Worm (Caenorhabditis elegans) whole organism, L4 larva: ENCODE results near the gene C27A2.8.
A peak's percentile ranks its signal among the peaks of the same experiment; 100 is the strongest.

Source experiments
- F37D6.2 ChIP-seq: sonication (generic microtip); optimal IDR thresholded peaks from 2 replicates; lab custom pipeline; 2016; ENCODE audit warnings: mild to moderate bottlenecking, missing genetic modification characterization, missing compliant biosample characterization
- ZK546.5 ChIP-seq, 2 experiments: sonication (generic microtip); optimal IDR thresholded peaks; 2 replicates each; lab custom pipeline; 2017; ENCODE audit warnings: missing biosample characterization in 2 of 2, missing genetic modification characterization in 2 of 2
- ama-1 ChIP-seq: fragments of 150-350 bp; optimal IDR thresholded peaks from 2 replicates; lab custom pipeline; 2014; ENCODE audit warnings: inconsistent platforms, mixed read lengths
- arid-1 ChIP-seq: fragments of 200-800 bp; sonication (Bioruptor generic); conservative IDR thresholded peaks from 2 replicates; pipeline ENCODE4 v1.3.6; 2022; ENCODE audit warnings: missing genetic modification reagents, missing genetic modification characterization, missing compliant biosample characterization
- ceh-28 ChIP-seq: fragments of 150-350 bp; optimal IDR thresholded peaks from 2 replicates; lab custom pipeline; 2014; ENCODE audit warnings: missing biosample characterization, missing genetic modification reagents, missing genetic modification characterization
- ceh-32 ChIP-seq: sonication (generic microtip); optimal IDR thresholded peaks from 2 replicates; lab custom pipeline; 2016; ENCODE audit warnings: mild to moderate bottlenecking, missing genetic modification characterization, missing compliant biosample characterization; ENCODE audit not compliant: poor library complexity
- ceh-44 ChIP-seq: fragments of 200-800 bp; sonication (Bioruptor generic); IDR thresholded peaks from 2 replicates; pipeline ENCODE4 v1.3.6; 2022; ENCODE audit warnings: missing genetic modification reagents, missing genetic modification characterization, missing compliant biosample characterization
- ceh-82 ChIP-seq: sonication (generic microtip); optimal IDR thresholded peaks from 2 replicates; lab custom pipeline; 2017; ENCODE audit warnings: missing biosample characterization, missing genetic modification characterization
- cey-2 ChIP-seq: sonication (generic microtip); optimal IDR thresholded peaks from 3 replicates; lab custom pipeline; 2017; ENCODE audit warnings: missing genetic modification characterization, mild to moderate bottlenecking, missing compliant biosample characterization, antibody characterized with exemption, borderline replicate concordance; ENCODE audit not compliant: insufficient read depth
- ctbp-1 ChIP-seq: fragments of 200-800 bp; sonication (Bioruptor generic); IDR thresholded peaks from 2 replicates; pipeline ENCODE4 v1.3.6; 2022; ENCODE audit warnings: missing genetic modification reagents, missing genetic modification characterization, missing compliant biosample characterization
- daf-12 ChIP-seq: fragments of 150-350 bp; optimal IDR thresholded peaks from 2 replicates; lab custom pipeline; 2014; ENCODE audit warnings: missing biosample characterization, missing genetic modification reagents, missing genetic modification characterization
- daf-19 ChIP-seq: fragments of 200-800 bp; sonication (Bioruptor generic); conservative IDR thresholded peaks from 2 replicates; pipeline ENCODE4 v1.3.6; 2022; ENCODE audit warnings: missing genetic modification characterization, missing compliant biosample characterization
- daf-8 ChIP-seq: fragments of 200-800 bp; sonication (Bioruptor generic); IDR thresholded peaks from 2 replicates; pipeline ENCODE4 v1.3.6; 2022; ENCODE audit warnings: missing genetic modification characterization, missing compliant biosample characterization
- dmd-8 ChIP-seq: fragments of 200-800 bp; sonication (Bioruptor generic); IDR thresholded peaks from 2 replicates; pipeline ENCODE4 v1.3.6; 2022; ENCODE audit warnings: missing genetic modification characterization, missing compliant biosample characterization
- dmd-9 ChIP-seq: fragments of 200-800 bp; sonication (Bioruptor generic); IDR thresholded peaks from 2 replicates; pipeline ENCODE4 v1.3.6; 2022; ENCODE audit warnings: missing genetic modification reagents, missing genetic modification characterization, missing compliant biosample characterization
- dpl-1 ChIP-seq: fragments of 150-350 bp; optimal IDR thresholded peaks from 2 replicates; lab custom pipeline; 2014; ENCODE audit warnings: missing biosample characterization, missing genetic modification reagents, missing genetic modification characterization
- duxl-1 ChIP-seq: sonication (generic microtip); optimal IDR thresholded peaks from 2 replicates; lab custom pipeline; 2016; ENCODE audit warnings: mild to moderate bottlenecking, missing genetic modification characterization, moderate library complexity, missing compliant biosample characterization; ENCODE audit not compliant: poor library complexity
- fkh-10 ChIP-seq: fragments of 150-350 bp; optimal IDR thresholded peaks from 2 replicates; lab custom pipeline; 2014; ENCODE audit warnings: missing biosample characterization, missing genetic modification reagents, missing genetic modification characterization
- gei-8 ChIP-seq: fragments of 200-800 bp; sonication (Bioruptor generic); optimal IDR thresholded peaks from 2 replicates; lab custom pipeline; 2018; ENCODE audit warnings: mild to moderate bottlenecking, missing genetic modification characterization, missing compliant biosample characterization
- hlh-30 ChIP-seq: sonication (generic microtip); optimal IDR thresholded peaks from 2 replicates; lab custom pipeline; 2017; ENCODE audit warnings: antibody characterized with exemption, mild to moderate bottlenecking, missing genetic modification characterization, missing compliant biosample characterization; ENCODE audit not compliant: insufficient read depth
- hmg-1.1 ChIP-seq: fragments of 200-800 bp; sonication (Bioruptor generic); IDR thresholded peaks from 2 replicates; pipeline ENCODE4 v1.3.6; 2022; ENCODE audit warnings: missing genetic modification reagents, missing genetic modification characterization, missing compliant biosample characterization
- jun-1 ChIP-seq: fragments of 150-350 bp; optimal IDR thresholded peaks from 2 replicates; lab custom pipeline; 2014; ENCODE audit warnings: missing biosample characterization, missing genetic modification reagents, missing genetic modification characterization
- lim-7 ChIP-seq: fragments of 200-800 bp; sonication (Bioruptor generic); IDR thresholded peaks from 2 replicates; pipeline ENCODE4 v1.3.6; 2022; ENCODE audit warnings: missing genetic modification characterization, missing compliant biosample characterization
- lin-1 ChIP-seq: fragments of 200-800 bp; sonication (Bioruptor generic); IDR thresholded peaks from 2 replicates; pipeline ENCODE4 v1.3.6; 2022; ENCODE audit warnings: missing genetic modification reagents, missing genetic modification characterization, missing compliant biosample characterization
- lin-39 ChIP-seq: fragments of 150-350 bp; optimal IDR thresholded peaks from 2 replicates; lab custom pipeline; 2014; ENCODE audit warnings: missing biosample characterization, missing genetic modification reagents, missing genetic modification characterization
- madf-5 ChIP-seq, 2 experiments: fragments of 200-800 bp; sonication (Bioruptor generic); IDR thresholded peaks; 2 replicates each; pipeline ENCODE4 v1.3.6; 2022; ENCODE audit warnings: missing compliant biosample characterization in 2 of 2, missing genetic modification characterization in 2 of 2
- madf-9 ChIP-seq: fragments of 200-800 bp; sonication (Bioruptor generic); conservative IDR thresholded peaks from 2 replicates; pipeline ENCODE4 v1.3.6; 2022; ENCODE audit warnings: missing genetic modification reagents, missing genetic modification characterization, missing compliant biosample characterization
- mdl-1 ChIP-seq, 2 experiments: fragments of 150-350 bp in 1 of 2; sonication (generic microtip) in 1 of 2; optimal IDR thresholded peaks; 2 replicates each; lab custom pipeline; 2014 to 2017; ENCODE audit warnings: missing biosample characterization in 2 of 2, missing genetic modification characterization in 2 of 2
- mdt-29 ChIP-seq: fragments of 200-800 bp; sonication (Bioruptor generic); IDR thresholded peaks from 2 replicates; pipeline ENCODE4 v1.3.6; 2022; ENCODE audit warnings: missing genetic modification reagents, missing genetic modification characterization, missing compliant biosample characterization
- mxl-3 ChIP-seq: fragments of 200-800 bp; sonication (Bioruptor generic); optimal IDR thresholded peaks from 2 replicates; lab custom pipeline; 2018; ENCODE audit warnings: mild to moderate bottlenecking, missing genetic modification characterization, missing compliant biosample characterization
- nhr-10 ChIP-seq: fragments of 150-350 bp; optimal IDR thresholded peaks from 2 replicates; lab custom pipeline; 2014; ENCODE audit warnings: missing biosample characterization, missing genetic modification characterization
- nhr-102 ChIP-seq: sonication (generic microtip); optimal IDR thresholded peaks from 2 replicates; lab custom pipeline; 2016; ENCODE audit warnings: mild to moderate bottlenecking, missing genetic modification characterization, moderate library complexity, missing compliant biosample characterization
- nhr-11 ChIP-seq: fragments of 150-350 bp; optimal IDR thresholded peaks from 2 replicates; lab custom pipeline; 2014; ENCODE audit warnings: missing biosample characterization, missing genetic modification characterization
- nhr-6 ChIP-seq: fragments of 150-350 bp; optimal IDR thresholded peaks from 2 replicates; lab custom pipeline; 2014; ENCODE audit warnings: missing biosample characterization, missing genetic modification characterization
- nhr-76 ChIP-seq: fragments of 150-350 bp; optimal IDR thresholded peaks from 2 replicates; lab custom pipeline; 2014; ENCODE audit warnings: missing biosample characterization, missing genetic modification characterization
- nhr-77 ChIP-seq: fragments of 150-350 bp; optimal IDR thresholded peaks from 2 replicates; lab custom pipeline; 2014; ENCODE audit warnings: missing biosample characterization, missing genetic modification characterization
- pha-4 ChIP-seq, 2 experiments: fragments of 150-350 bp in 1 of 2; fragments of 200-800 bp in 1 of 2; sonication (Bioruptor generic) in 1 of 2; IDR thresholded peaks in 1 of 2; optimal IDR thresholded peaks in 1 of 2; 2 replicates each; pipeline versions ENCODE4 v1.3.6 to Lab custom; 2014 to 2022; ENCODE audit warnings: missing genetic modification characterization in 2 of 2, missing genetic modification reagents in 2 of 2, missing biosample characterization in 1 of 2, missing compliant biosample characterization in 1 of 2
- rbr-2 ChIP-seq: sonication (generic microtip); optimal IDR thresholded peaks from 2 replicates; lab custom pipeline; 2016; ENCODE audit warnings: missing genotype, missing genetic modification characterization, missing compliant biosample characterization
- saeg-2 ChIP-seq: fragments of 200-800 bp; sonication (Bioruptor generic); IDR thresholded peaks from 2 replicates; pipeline ENCODE4 v1.3.6; 2022; ENCODE audit warnings: missing genetic modification reagents, missing genetic modification characterization, missing compliant biosample characterization
- sdz-12 ChIP-seq: fragments of 200-800 bp; sonication (Bioruptor generic); optimal IDR thresholded peaks from 2 replicates; lab custom pipeline; 2018; ENCODE audit warnings: mild to moderate bottlenecking, missing genetic modification characterization, missing compliant biosample characterization
- set-16 ChIP-seq: fragments of 200-800 bp; sonication (Bioruptor generic); IDR thresholded peaks from 2 replicates; pipeline ENCODE4 v1.3.6; 2022; ENCODE audit warnings: missing genetic modification reagents, missing genetic modification characterization, missing compliant biosample characterization
- skn-1 ChIP-seq: fragments of 150-350 bp; optimal IDR thresholded peaks from 2 replicates; lab custom pipeline; 2014; ENCODE audit warnings: missing biosample characterization, missing genetic modification characterization
- snpc-1.2 ChIP-seq: fragments of 200-800 bp; sonication (Bioruptor generic); IDR thresholded peaks from 2 replicates; pipeline ENCODE4 v1.3.6; 2022; ENCODE audit warnings: missing genetic modification reagents, missing genetic modification characterization, missing compliant biosample characterization
- spr-1 ChIP-seq: sonication (generic microtip); optimal IDR thresholded peaks from 2 replicates; lab custom pipeline; 2016; ENCODE audit warnings: mild to moderate bottlenecking, missing genetic modification characterization, missing compliant biosample characterization
- unc-130 ChIP-seq: sonication (generic microtip); optimal IDR thresholded peaks from 2 replicates; lab custom pipeline; 2016; ENCODE audit warnings: missing genetic modification reagents, missing genetic modification characterization, missing compliant biosample characterization
- unc-62 ChIP-seq, 3 experiments: fragments of 150-350 bp in 1 of 3; sonication (generic microtip); optimal IDR thresholded peaks in 2 of 3; peaks in 1 of 3; 1 replicate in 1 of 3; 2 replicates in 2 of 3; lab custom pipeline; 2014 to 2017; ENCODE audit warnings: missing biosample characterization in 3 of 3, missing genetic modification characterization in 3 of 3, missing genetic modification reagents in 3 of 3, missing genotype in 1 of 3
- zfp-2 ChIP-seq: sonication (generic microtip); optimal IDR thresholded peaks from 2 replicates; lab custom pipeline; 2016; ENCODE audit warnings: mild to moderate bottlenecking, missing genetic modification characterization, missing compliant biosample characterization
- zfp-3 ChIP-seq: fragments of 200-800 bp; sonication (Bioruptor generic); conservative IDR thresholded peaks from 2 replicates; pipeline ENCODE4 v1.3.6; 2022; ENCODE audit warnings: missing genetic modification reagents, missing genetic modification characterization, missing compliant biosample characterization
- ztf-11 ChIP-seq: fragments of 150-350 bp; optimal IDR thresholded peaks from 2 replicates; lab custom pipeline; 2014; ENCODE audit warnings: missing biosample characterization, missing genetic modification characterization

C27A2.8 gene

DNA sequence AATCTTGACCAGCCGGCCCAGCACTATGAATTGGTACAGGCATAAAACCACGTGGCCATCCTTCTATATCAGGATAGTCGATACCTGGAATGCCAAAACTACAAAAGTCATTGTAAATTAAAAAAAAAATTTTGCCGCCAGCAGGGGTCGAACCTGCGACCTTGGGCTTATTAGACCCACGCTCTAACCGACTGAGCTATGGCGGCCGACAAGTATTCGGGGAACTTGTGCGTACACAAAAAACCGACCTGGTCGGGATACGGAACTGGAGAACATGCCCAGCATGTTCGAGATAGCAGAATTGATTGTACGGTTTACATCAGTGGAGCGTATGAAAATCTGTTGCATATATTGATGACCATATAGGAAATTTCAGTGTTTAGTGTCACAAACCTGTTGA, 10.5 kb downstream of the C27A2.8 start (continued):
- TF ChIP-seq pha-4 (GFP tag; IDR thresholded peaks at IDR 0.05; lab: Robert Waterston, UW) (peak; percentile 74; the same call in 1 of the 2 replicates), pha-4 (tag; optimal IDR thresholded peaks at IDR 0.05; lab: Kevin White, UChicago) (no peak), hmg-1.1 (GFP tag; lab: Robert Waterston, UW) (peak; percentile 75), spr-1 (tag; lab: Kevin White, UChicago) (peak; percentile 50), dmd-8 (0 out of 2 replicates have a peak, but pooled peaks have one; percentile 60), lim-7 (peak; percentile 80), ceh-28 (tag; lab: Kevin White, UChicago) (no peak), ama-1 (lab: Kevin White, UChicago) (no peak), daf-19 (GFP tag; lab: Robert Waterston, UW) (peak; percentile 83), lin-1 (GFP tag; lab: Robert Waterston, UW) (peak; percentile 56; the same call in 1 of the 2 replicates), saeg-2 (GFP tag; lab: Robert Waterston, UW) (0 out of 2 replicates have a peak, but pooled peaks have one; percentile 66), dmd-9 (peak; percentile 83), F37D6.2 (tag; lab: Kevin White, UChicago) (peak; percentile 13), madf-5 (GFP tag; IDR thresholded peaks at IDR 0.05; lab: Robert Waterston, UW) (0 out of 4 replicates have a peak, but pooled peaks of 1 of the 2 experiments have one; percentile 34), skn-1 (tag; lab: Kevin White, UChicago) (no peak), mdt-29 (GFP tag; lab: Robert Waterston, UW) (peak; percentile 51; the same call in 1 of the 2 replicates), ctbp-1 (GFP tag; lab: Robert Waterston, UW) (peak; percentile 39; the same call in 1 of the 2 replicates), snpc-1.2 (GFP tag; lab: Robert Waterston, UW) (peak; percentile 77), ceh-32 (peak; percentile 23), zfp-3 (GFP tag; lab: Robert Waterston, UW) (peak; percentile 60; the same call in 1 of the 2 replicates), madf-9 (GFP tag; lab: Robert Waterston, UW) (peak; percentile 39; the same call in 1 of the 2 replicates), ceh-44 (GFP tag; lab: Robert Waterston, UW) (peak; percentile 54; the same call in 1 of the 2 replicates), nhr-10 (tag; lab: Kevin White, UChicago) (no peak), jun-1 (no peak), fkh-10 (GFP tag; lab: Kevin White, UChicago) (no peak), mxl-3 (peak; percentile 43), sdz-12 (GFP tag; lab: Kevin White, UChicago) (peak; percentile 55), duxl-1 (tag; lab: Kevin White, UChicago) (peak; percentile 76), ceh-82 (no peak), rbr-2 (tag; lab: Kevin White, UChicago) (peak; percentile 68), mdl-1 (tag; optimal IDR thresholded peaks at IDR 0.05; lab: Kevin White, UChicago) (peak in 1 of 2 experiments; percentile 55), dpl-1 (GFP tag; lab: Kevin White, UChicago) (peak; percentile 54), nhr-11 (tag; lab: Kevin White, UChicago) (no peak), nhr-76 (tag; lab: Kevin White, UChicago) (no peak), lin-39 (tag; lab: Kevin White, UChicago) (no peak), unc-130 (GFP tag; lab: Kevin White, UChicago) (peak; percentile 45), arid-1 (GFP tag; lab: Robert Waterston, UW) (peak; percentile 83), nhr-77 (tag; lab: Kevin White, UChicago) (no peak), nhr-102 (tag; lab: Kevin White, UChicago) (peak; percentile 60), ztf-11 (tag; lab: Kevin White, UChicago) (no peak), daf-12 (no peak), gei-8 (GFP tag; lab: Kevin White, UChicago) (no peak), daf-8 (GFP tag; lab: Robert Waterston, UW) (no peak), unc-62 (GFP tag; optimal IDR thresholded peaks at IDR 0.05 in 1 of 2; lab: Kevin White, UChicago) (no peak), unc-62 (tag; optimal IDR thresholded peaks at IDR 0.05; lab: Kevin White, UChicago) (no peak), ZK546.5 (tag; optimal IDR thresholded peaks at IDR 0.05; lab: Kevin White, UChicago) (no peak), set-16 (GFP tag; lab: Robert Waterston, UW) (peak; percentile 20; the same call in 1 of the 2 replicates), hlh-30 (tag; lab: Kevin White, UChicago) (peak; percentile 51), cey-2 (tag; lab: Kevin White, UChicago) (no peak), zfp-2 (tag; lab: Kevin White, UChicago) (no peak), nhr-6 (tag; lab: Kevin White, UChicago) (no peak)
